Fruit fly (Drosophila melanogaster): Measurements from ENCODE around the gene larp.

The larp gene

DNA sequence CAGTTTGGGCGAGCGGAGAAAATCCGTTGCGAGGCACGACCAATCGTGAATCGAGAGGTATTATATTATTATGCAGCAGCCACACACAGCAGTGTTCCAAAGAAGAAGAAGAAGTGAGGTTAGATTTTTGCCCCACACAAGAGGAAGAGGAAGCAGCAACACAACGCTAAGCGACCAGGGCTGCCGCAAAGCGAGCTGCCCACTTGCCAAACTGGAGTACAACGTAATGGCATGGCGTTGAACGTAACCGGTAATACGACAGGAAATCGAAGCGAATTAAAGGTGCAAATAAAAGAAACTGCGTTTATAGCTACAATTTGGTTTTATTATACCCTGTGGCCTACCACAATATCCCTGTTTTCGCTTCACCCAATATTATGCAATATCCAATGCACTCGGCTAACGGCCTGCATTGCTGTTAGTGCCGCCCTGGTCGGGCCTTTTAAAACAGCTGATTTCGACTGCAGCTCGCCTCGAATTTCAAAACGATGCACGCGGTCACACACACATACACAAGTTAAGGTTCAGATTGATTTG lies 710 bp downstream of the larp start (continued):
- TF ChIP-seq Stat92E (GFP tag; optimal IDR thresholded peaks at IDR 0.05) (no peak), tio (GFP tag; optimal IDR thresholded peaks at IDR 0.05) (peak; percentile 49), Usf (GFP tag; optimal IDR thresholded peaks at IDR 0.05) (peak; percentile 65), lilli (GFP tag; optimal IDR thresholded peaks at IDR 0.05) (peak; percentile 81), CG2889 (GFP tag; IDR thresholded peaks at IDR 0.05) (no peak; the same call in 2 of the 3 replicates), Ssrp (tag; optimal IDR thresholded peaks at IDR 0.05) (peak; percentile 54), Doc2 (GFP tag; IDR thresholded peaks at IDR 0.05) (no peak), her (GFP tag; optimal IDR thresholded peaks at IDR 0.05) (peak; percentile 71), CG6765 (GFP tag; optimal IDR thresholded peaks at IDR 0.05) (peak; percentile 62), CG8359 (GFP tag; optimal IDR thresholded peaks at IDR 0.05; ENCODE audit: borderline replicate concordance) (no peak), CG3281 (GFP tag; optimal IDR thresholded peaks at IDR 0.05) (peak; percentile 90), ara (GFP tag; IDR thresholded peaks at IDR 0.05) (peak; percentile 64), MTF-1 (GFP tag; optimal IDR thresholded peaks at IDR 0.05; ENCODE audit: borderline replicate concordance) (peak; percentile 52), Ets65A (GFP tag) (peak; percentile 96), fd3F (GFP tag; optimal IDR thresholded peaks at IDR 0.05) (peak; percentile 36), CG17328 (GFP tag; IDR thresholded peaks at IDR 0.05) (peak; percentile 61; the same call in 1 of the 2 replicates), Trl (optimal IDR thresholded peaks at IDR 0.05) (no peak), Trl (GFP tag; optimal IDR thresholded peaks at IDR 0.05) (peak; percentile 77), ab (GFP tag; optimal IDR thresholded peaks at IDR 0.05) (peak; percentile 52), Atf3 (GFP tag; optimal IDR thresholded peaks at IDR 0.05) (peak; percentile 71), Fer1 (GFP tag; optimal IDR thresholded peaks at IDR 0.05) (peak; percentile 73), tx (GFP tag; optimal IDR thresholded peaks at IDR 0.05) (peak; percentile 51), CG10654 (GFP tag; optimal IDR thresholded peaks at IDR 0.05) (peak; percentile 73), CG15696 (tag; optimal IDR thresholded peaks at IDR 0.05) (peak; percentile 79), CG7357 (GFP tag; IDR thresholded peaks at IDR 0.05) (0 out of 3 replicates have a peak, but pooled peaks have one; percentile 49), Hr51 (GFP tag; optimal IDR thresholded peaks at IDR 0.05) (peak; percentile 42 to 59), Hmr (GFP tag; optimal IDR thresholded peaks at IDR 0.05) (peak; percentile 82), CG17186 (GFP tag; optimal IDR thresholded peaks at IDR 0.05) (peak; percentile 51), CkIIα-i1 (GFP tag; IDR thresholded peaks at IDR 0.05) (no peak), Xbp1 (GFP tag; optimal IDR thresholded peaks at IDR 0.05) (peak; percentile 69), tap (tag; optimal IDR thresholded peaks at IDR 0.05) (peak; percentile 34), Ravus (GFP tag; IDR thresholded peaks at IDR 0.05) (no peak), ranshi (GFP tag; IDR thresholded peaks at IDR 0.05) (peak; percentile 49; the same call in 1 of the 2 replicates), ERR (GFP tag; optimal IDR thresholded peaks at IDR 0.05) (peak; percentile 26), Oli (tag; optimal IDR thresholded peaks at IDR 0.05) (peak; percentile 74), CG13296 (GFP tag; optimal IDR thresholded peaks at IDR 0.05) (peak; percentile 76), CG10267 (tag; optimal IDR thresholded peaks at IDR 0.05) (peak; percentile 73), Max (GFP tag; optimal IDR thresholded peaks at IDR 0.05) (peak; percentile 80), jumu (GFP tag; optimal IDR thresholded peaks at IDR 0.05) (peak; percentile 78), CG8944 (GFP tag; optimal IDR thresholded peaks at IDR 0.05) (peak; percentile 80), croc (GFP tag; conservative IDR thresholded peaks at IDR 0.05) (peak; percentile 55; the same call in 2 of the 3 replicates), fru (optimal IDR thresholded peaks at IDR 0.05) (peak; percentile 24), CG4424 (GFP tag; optimal IDR thresholded peaks at IDR 0.05) (peak; percentile 79), Rx (GFP tag; IDR thresholded peaks at IDR 0.05) (peak; percentile 39; the same call in 1 of the 2 replicates), CG3995 (GFP tag; optimal IDR thresholded peaks at IDR 0.05) (peak; percentile 32), MESR4 (GFP tag; optimal IDR thresholded peaks at IDR 0.05) (peak; percentile 55), row (GFP tag; IDR thresholded peaks at IDR 0.05) (peak; percentile 79), maf-S (GFP tag; optimal IDR thresholded peaks at IDR 0.05) (peak; percentile 85), GATAe (GFP tag; conservative IDR thresholded peaks at IDR 0.05) (no peak), CG8478 (optimal IDR thresholded peaks at IDR 0.05) (no peak), NK7.1 (GFP tag; optimal IDR thresholded peaks at IDR 0.05) (peak; percentile 74)

Data from whole organism, embryonic.